Fruit fly (Drosophila melanogaster) whole organism, wandering third instar larva: ENCODE results near the gene EMC2B.

Experiments
- Hnf4 ChIP-seq: fragments of 200-800 bp; sonication (Bioruptor generic); optimal IDR thresholded peaks from 2 replicates; lab custom pipeline; 2016; ENCODE audit warnings: missing biosample characterization, mild to moderate bottlenecking, missing genetic modification characterization
- pan ChIP-seq: fragments of >200 bp; optimal IDR thresholded peaks from 2 replicates; lab custom pipeline; 2017
- psq ChIP-seq: fragments of 200-800 bp; sonication (Bioruptor generic); optimal IDR thresholded peaks from 3 replicates; lab custom pipeline; 2017; ENCODE audit warnings: missing biosample characterization, mild to moderate bottlenecking, missing genetic modification characterization, moderate library complexity

DNA sequence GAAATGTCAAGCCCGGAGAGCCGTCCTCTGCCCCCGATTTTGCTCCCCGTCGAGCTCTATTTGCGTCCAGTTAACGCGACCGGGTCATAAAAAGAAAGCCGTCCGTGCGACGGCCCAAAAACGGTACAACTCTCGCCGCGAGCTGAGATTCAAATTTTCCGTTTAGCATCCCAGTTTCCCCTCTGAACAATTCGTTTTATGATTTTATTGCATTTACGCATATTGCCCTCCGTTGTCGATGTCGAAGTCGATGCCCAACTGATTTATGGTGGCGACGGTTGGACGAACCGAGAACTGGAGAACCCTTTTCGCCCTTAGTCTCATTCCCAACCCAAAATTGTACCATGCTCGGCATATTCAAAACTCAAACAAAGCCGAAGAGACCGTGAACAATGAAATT lies 40.3 kb downstream of the EMC2B start:
- TF ChIP-seq pan: no peak
- TF ChIP-seq psq: no peak
- TF ChIP-seq Hnf4 (GFP tag; lab: Kevin White, UChicago): no peak
